Worm (Caenorhabditis elegans) whole organism, L4 larva: ENCODE measurements around the gene egas-1.

Experiments used
- aha-1 ChIP-seq: fragments of 150-350 bp; peaks from one replicate; lab custom pipeline; 2014; ENCODE audit warnings: missing biosample characterization, missing genetic modification characterization
- ceh-20 ChIP-seq: fragments of 200-800 bp; sonication (Bioruptor generic); IDR thresholded peaks from 2 replicates; pipeline ENCODE4 v1.3.6; 2022; ENCODE audit warnings: missing genetic modification reagents, missing genetic modification characterization, missing compliant biosample characterization
- daf-12 ChIP-seq: fragments of 150-350 bp; optimal IDR thresholded peaks from 2 replicates; lab custom pipeline; 2014; ENCODE audit warnings: missing biosample characterization, missing genetic modification reagents, missing genetic modification characterization
- hlh-11 ChIP-seq: fragments of 200-800 bp; sonication (Bioruptor generic); optimal IDR thresholded peaks from 2 replicates; lab custom pipeline; 2018; ENCODE audit warnings: mild to moderate bottlenecking, missing genetic modification characterization, missing compliant biosample characterization
- nhr-11 ChIP-seq: fragments of 150-350 bp; optimal IDR thresholded peaks from 2 replicates; lab custom pipeline; 2014; ENCODE audit warnings: missing biosample characterization, missing genetic modification characterization
- nhr-77 ChIP-seq: fragments of 150-350 bp; optimal IDR thresholded peaks from 2 replicates; lab custom pipeline; 2014; ENCODE audit warnings: missing biosample characterization, missing genetic modification characterization
- pha-4 ChIP-seq, 2 experiments: fragments of 150-350 bp in 1 of 2; fragments of 200-800 bp in 1 of 2; sonication (Bioruptor generic) in 1 of 2; IDR thresholded peaks in 1 of 2; optimal IDR thresholded peaks in 1 of 2; 2 replicates each; pipeline versions ENCODE4 v1.3.6 to Lab custom; 2014 to 2022; ENCODE audit warnings: missing genetic modification characterization in 2 of 2, missing genetic modification reagents in 2 of 2, missing biosample characterization in 1 of 2, missing compliant biosample characterization in 1 of 2
- zag-1 ChIP-seq: fragments of 150-350 bp; optimal IDR thresholded peaks from 2 replicates; lab custom pipeline; 2014; ENCODE audit warnings: missing biosample characterization, missing genetic modification characterization
- zfp-2 ChIP-seq: sonication (generic microtip); optimal IDR thresholded peaks from 2 replicates; lab custom pipeline; 2016; ENCODE audit warnings: mild to moderate bottlenecking, missing genetic modification characterization, missing compliant biosample characterization
- ztf-11 ChIP-seq: fragments of 150-350 bp; optimal IDR thresholded peaks from 2 replicates; lab custom pipeline; 2014; ENCODE audit warnings: missing biosample characterization, missing genetic modification characterization

DNA sequence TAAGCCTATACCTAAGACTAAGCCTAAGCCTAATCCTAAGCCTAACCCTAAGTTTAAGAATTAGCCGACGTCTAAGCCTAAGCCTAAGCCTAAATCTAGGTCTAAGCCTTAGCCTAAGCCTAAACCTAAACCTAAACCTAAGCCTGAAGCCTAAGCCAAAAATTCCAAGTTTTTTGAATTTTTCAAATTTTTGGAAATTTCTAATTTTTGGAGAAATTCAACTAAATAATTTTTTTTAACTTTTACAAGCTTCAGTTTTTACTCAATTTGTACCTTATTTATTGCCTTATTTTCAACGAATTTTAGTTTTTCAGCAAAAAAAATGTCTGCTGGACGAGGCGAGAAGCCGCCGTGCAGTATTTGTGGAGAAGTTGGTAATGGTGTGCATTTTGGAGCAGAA, 23.8 kb upstream of the egas-1 start, which contains the start of gene nhr-70:
- TF ChIP-seq ztf-11 (tag; lab: Kevin White, UChicago) (no peak), nhr-77 (no peak), hlh-11 (tag; lab: Kevin White, UChicago) (no peak), aha-1 (tag; lab: Kevin White, UChicago) (no peak), daf-12 (no peak), ceh-20 (GFP tag; lab: Robert Waterston, UW) (no peak), pha-4 (GFP tag; IDR thresholded peaks at IDR 0.05; lab: Robert Waterston, UW) (no peak), pha-4 (tag; optimal IDR thresholded peaks at IDR 0.05; lab: Kevin White, UChicago) (no peak), nhr-11 (tag; lab: Kevin White, UChicago) (no peak), zfp-2 (tag; lab: Kevin White, UChicago) (no peak), zag-1 (tag; lab: Kevin White, UChicago) (no peak)
